Fruit fly (Drosophila melanogaster) whole organism, embryonic: ENCODE data around the gene scny.

Source experiments
- CG9727 ChIP-seq: fragments of 200-800 bp; sonication (Bioruptor generic); optimal IDR thresholded peaks from 3 replicates; lab custom pipeline; 2017; ENCODE audit warnings: missing biosample characterization, mild to moderate bottlenecking, missing genetic modification characterization
- Stat92E ChIP-seq, 3 experiments: fragments of >200 bp in 2 of 3; fragments of 200-800 bp in 1 of 3; sonication (Bioruptor generic) in 1 of 3; optimal IDR thresholded peaks; 2 replicates each; lab custom pipeline; 2017 to 2019; ENCODE audit warnings: missing biosample characterization in 3 of 3, missing genetic modification characterization in 3 of 3, mild to moderate bottlenecking in 1 of 3, moderate library complexity in 1 of 3
- az2 ChIP-seq: fragments of 200-800 bp; sonication (Bioruptor generic); optimal IDR thresholded peaks from 3 replicates; lab custom pipeline; 2016; ENCODE audit warnings: missing biosample characterization, missing genetic modification characterization
- disco-r ChIP-seq: fragments of 200-800 bp; sonication (Bioruptor generic); optimal IDR thresholded peaks from 2 replicates; lab custom pipeline; 2016; ENCODE audit warnings: missing biosample characterization, missing genetic modification characterization
- psq ChIP-seq: fragments of 200-800 bp; sonication (Bioruptor generic); optimal IDR thresholded peaks from 2 replicates; lab custom pipeline; 2017; ENCODE audit warnings: missing biosample characterization, missing genetic modification characterization
- sima ChIP-seq: fragments of 200-800 bp; sonication (Bioruptor generic); optimal IDR thresholded peaks from 2 replicates; lab custom pipeline; 2016; ENCODE audit warnings: missing biosample characterization, missing genetic modification characterization

dm6 chr3L:5802063-5802531 is 33.3 kb downstream of the scny start:
- TF ChIP-seq az2 (no peak), Stat92E (GFP tag; optimal IDR thresholded peaks at IDR 0.05; lab: Kevin White, UChicago) (no peak), disco-r (GFP tag; lab: Kevin White, UChicago) (no peak), psq (GFP tag; lab: Kevin White, UChicago) (no peak), CG9727 (GFP tag; lab: Kevin White, UChicago) (no peak), sima (GFP tag; lab: Kevin White, UChicago) (no peak)
